Fruit fly (Drosophila melanogaster): Measurements from ENCODE around the gene Caf1-180.

dm6 chrX:8570848-8571247 is 35.3 kb downstream of the Caf1-180 start, which contains the start of gene CG12111:
- TF ChIP-seq CG5204 (GFP tag; optimal IDR thresholded peaks at IDR 0.05) (no peak), Mnt (GFP tag; optimal IDR thresholded peaks at IDR 0.05) (no peak), CG11617 (GFP tag; optimal IDR thresholded peaks at IDR 0.05) (no peak), CG7045 (GFP tag; optimal IDR thresholded peaks at IDR 0.05) (no peak), Crg-1 (GFP tag; optimal IDR thresholded peaks at IDR 0.05) (no peak), CG7101 (tag; optimal IDR thresholded peaks at IDR 0.05) (no peak), kay (GFP tag; ENCODE audit: borderline replicate concordance) (no peak), tj (GFP tag; optimal IDR thresholded peaks at IDR 0.05) (no peak), cnc (optimal IDR thresholded peaks at IDR 0.05) (no peak)

Measured in whole organism, adult.